Worm (Caenorhabditis elegans) whole organism, midembryonic: ENCODE results near the gene hrpf-2.

Experiments used
- cog-1 ChIP-seq: sonication (generic microtip); optimal IDR thresholded peaks from 2 replicates; lab custom pipeline; 2016; ENCODE audit warnings: missing genetic modification characterization, missing compliant biosample characterization
- flt-1 ChIP-seq: fragments of 200-800 bp; sonication (Bioruptor generic); IDR thresholded peaks from 2 replicates; pipeline ENCODE4 v1.3.6; 2022; ENCODE audit warnings: missing genetic modification characterization, missing compliant biosample characterization
- tab-1 ChIP-seq: fragments of 200-800 bp; sonication (Bioruptor generic); IDR thresholded peaks from 2 replicates; pipeline ENCODE4 v1.3.6; 2022; ENCODE audit warnings: missing genetic modification characterization, missing compliant biosample characterization
- ztf-23 ChIP-seq: fragments of 200-800 bp; sonication (Bioruptor generic); IDR thresholded peaks from 2 replicates; pipeline ENCODE4 v1.3.6; 2022; ENCODE audit warnings: missing genetic modification reagents, missing genetic modification characterization, missing compliant biosample characterization
- ztf-29 ChIP-seq: fragments of 200-800 bp; sonication (Bioruptor generic); IDR thresholded peaks from 2 replicates; pipeline ENCODE4 v1.3.6; 2022; ENCODE audit warnings: missing genetic modification reagents, missing genetic modification characterization, missing compliant biosample characterization

DNA sequence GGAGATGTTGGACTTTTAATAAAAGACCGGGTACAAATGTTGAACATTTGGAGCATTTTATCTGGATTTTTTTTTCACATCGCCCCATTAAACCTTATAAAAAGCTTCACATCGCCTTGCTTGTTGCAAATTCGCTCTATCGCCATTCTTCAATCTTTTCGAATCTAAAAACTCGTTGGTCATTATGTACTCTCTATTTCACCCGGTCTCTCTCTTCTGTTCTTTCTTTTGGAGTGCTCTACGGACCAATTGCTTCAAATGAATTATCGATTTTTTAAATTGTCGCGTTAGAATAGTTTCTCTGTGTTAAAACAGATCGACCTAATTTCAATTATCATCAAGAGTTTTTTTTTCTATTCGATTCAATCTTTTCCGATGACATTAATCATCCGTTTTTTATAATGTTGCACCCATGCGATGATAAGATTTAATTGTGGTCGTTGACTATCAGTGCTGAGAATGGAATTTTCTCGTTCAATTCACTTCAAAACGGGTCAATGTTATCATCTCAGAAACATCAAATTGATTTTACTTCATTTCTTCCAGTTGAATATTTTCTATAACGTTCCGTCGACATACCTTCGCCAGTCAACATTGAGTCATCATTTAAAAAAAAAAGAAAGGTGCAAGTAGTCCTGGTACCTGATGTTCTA lies 48.8 kb downstream of the hrpf-2 start:
- no peak for TF ChIP-seq ztf-23 (GFP tag; lab: Robert Waterston, UW)
- no peak for TF ChIP-seq ztf-29 (GFP tag; lab: Robert Waterston, UW)
- TF ChIP-seq cog-1 (tag; lab: Kevin White, UChicago): no peak
- no peak for TF ChIP-seq tab-1 (GFP tag; lab: Robert Waterston, UW)
- no peak for TF ChIP-seq flt-1 (GFP tag; lab: Robert Waterston, UW)
